Worm (Caenorhabditis elegans) whole organism, midembryonic: Measurements from ENCODE around the gene K11H3.8.

Experiments
- T22C8.4 ChIP-seq: fragments of 200-800 bp; sonication (Bioruptor generic); IDR thresholded peaks from 2 replicates; pipeline ENCODE4 v1.3.6; 2022; ENCODE audit warnings: missing genetic modification characterization, missing compliant biosample characterization
- cog-1 ChIP-seq: sonication (generic microtip); optimal IDR thresholded peaks from 2 replicates; lab custom pipeline; 2016; ENCODE audit warnings: missing genetic modification characterization, missing compliant biosample characterization
- flt-1 ChIP-seq: fragments of 200-800 bp; sonication (Bioruptor generic); IDR thresholded peaks from 2 replicates; pipeline ENCODE4 v1.3.6; 2022; ENCODE audit warnings: missing genetic modification characterization, missing compliant biosample characterization
- klf-2 ChIP-seq: fragments of 200-800 bp; sonication (Bioruptor generic); conservative IDR thresholded peaks from 2 replicates; pipeline ENCODE4 v1.3.6; 2022; ENCODE audit warnings: missing genetic modification reagents, missing genetic modification characterization, missing compliant biosample characterization
- med-1 ChIP-seq: sonication (generic microtip); optimal IDR thresholded peaks from 2 replicates; lab custom pipeline; 2017; ENCODE audit warnings: missing genetic modification characterization, mild to moderate bottlenecking, missing compliant biosample characterization, antibody characterized with exemption, missing genetic modification reagents; ENCODE audit not compliant: insufficient read depth
- ref-1 ChIP-seq: fragments of 200-800 bp; sonication (Bioruptor generic); conservative IDR thresholded peaks from 2 replicates; pipeline ENCODE4 v1.3.6; 2022; ENCODE audit warnings: missing genetic modification reagents, missing genetic modification characterization, missing compliant biosample characterization
- tab-1 ChIP-seq: fragments of 200-800 bp; sonication (Bioruptor generic); IDR thresholded peaks from 2 replicates; pipeline ENCODE4 v1.3.6; 2022; ENCODE audit warnings: missing genetic modification characterization, missing compliant biosample characterization
- ztf-23 ChIP-seq: fragments of 200-800 bp; sonication (Bioruptor generic); IDR thresholded peaks from 2 replicates; pipeline ENCODE4 v1.3.6; 2022; ENCODE audit warnings: missing genetic modification reagents, missing genetic modification characterization, missing compliant biosample characterization
- ztf-29 ChIP-seq: fragments of 200-800 bp; sonication (Bioruptor generic); IDR thresholded peaks from 2 replicates; pipeline ENCODE4 v1.3.6; 2022; ENCODE audit warnings: missing genetic modification reagents, missing genetic modification characterization, missing compliant biosample characterization

K11H3.8 gene

ce11 chrIII:9886323-9886722, 51.3 kb downstream of the K11H3.8 start:
- no peak for TF ChIP-seq T22C8.4 (GFP tag; lab: Robert Waterston, UW)
- TF ChIP-seq klf-2 (GFP tag; lab: Robert Waterston, UW) = no peak
- no peak for TF ChIP-seq ztf-29 (GFP tag; lab: Robert Waterston, UW)
- TF ChIP-seq ztf-23 = no peak
- no peak for TF ChIP-seq tab-1 (GFP tag; lab: Robert Waterston, UW)
- no peak for TF ChIP-seq med-1 (GFP tag; lab: Kevin White, UChicago)
- TF ChIP-seq ref-1 (GFP tag; lab: Robert Waterston, UW) = no peak
- no peak for TF ChIP-seq flt-1 (GFP tag; lab: Robert Waterston, UW)
- TF ChIP-seq cog-1 (tag; lab: Kevin White, UChicago) = no peak
